Worm (Caenorhabditis elegans) whole organism, young adult: ENCODE measurements around the gene sulp-3.

Experiments
- C06A6.2 ChIP-seq: fragments of 200-800 bp; sonication (Bioruptor generic); conservative IDR thresholded peaks from 2 replicates; pipeline ENCODE4 v1.3.6; 2022; ENCODE audit warnings: missing genetic modification characterization, missing compliant biosample characterization
- C17E4.6 ChIP-seq: fragments of 200-800 bp; sonication (Bioruptor generic); IDR thresholded peaks from 2 replicates; pipeline ENCODE4 v1.3.6; 2022; ENCODE audit warnings: missing genetic modification reagents, missing genetic modification characterization, missing compliant biosample characterization
- F10E7.11 ChIP-seq: sonication (generic microtip); optimal IDR thresholded peaks from 2 replicates; lab custom pipeline; 2017; ENCODE audit warnings: mild to moderate bottlenecking, missing genetic modification characterization, moderate library complexity, missing compliant biosample characterization
- F22D6.2 ChIP-seq: sonication (generic microtip); optimal IDR thresholded peaks from 2 replicates; lab custom pipeline; 2016; ENCODE audit warnings: mild to moderate bottlenecking, missing genetic modification characterization, missing compliant biosample characterization
- F33H1.4 ChIP-seq: fragments of 200-800 bp; sonication (Bioruptor generic); IDR thresholded peaks from 2 replicates; pipeline ENCODE4 v1.3.6; 2022; ENCODE audit warnings: missing genetic modification reagents, missing genetic modification characterization, missing compliant biosample characterization
- F37B4.10 ChIP-seq: fragments of 200-800 bp; sonication (Bioruptor generic); IDR thresholded peaks from 2 replicates; pipeline ENCODE4 v1.3.6; 2022; ENCODE audit warnings: missing genetic modification characterization, missing compliant biosample characterization
- F39B2.1 ChIP-seq: fragments of 200-800 bp; sonication (Bioruptor generic); IDR thresholded peaks from 2 replicates; pipeline ENCODE4 v1.3.6; 2022; ENCODE audit warnings: missing genetic modification reagents, missing genetic modification characterization, missing compliant biosample characterization
- F55B11.4 ChIP-seq: sonication (generic microtip); optimal IDR thresholded peaks from 2 replicates; lab custom pipeline; 2016; ENCODE audit warnings: missing compliant biosample characterization, missing genetic modification characterization, borderline replicate concordance; ENCODE audit not compliant: insufficient read depth
- T07F8.4 ChIP-seq: sonication (generic microtip); optimal IDR thresholded peaks from 2 replicates; lab custom pipeline; 2016; ENCODE audit warnings: mild to moderate bottlenecking, missing genetic modification characterization, moderate library complexity, missing compliant biosample characterization
- T26A5.8 ChIP-seq: sonication (generic microtip); optimal IDR thresholded peaks from 2 replicates; lab custom pipeline; 2016; ENCODE audit warnings: missing genetic modification characterization, missing compliant biosample characterization
- Y56A3A.18 ChIP-seq: fragments of 200-800 bp; sonication (Bioruptor generic); IDR thresholded peaks from 2 replicates; pipeline ENCODE4 v1.3.6; 2022; ENCODE audit warnings: missing genetic modification reagents, missing genetic modification characterization, missing compliant biosample characterization
- Y79H2A.3 ChIP-seq: fragments of 200-800 bp; sonication (Bioruptor generic); conservative IDR thresholded peaks from 2 replicates; pipeline ENCODE4 v1.3.6; 2022; ENCODE audit warnings: missing genetic modification reagents, missing genetic modification characterization, missing compliant biosample characterization
- ZK185.1 ChIP-seq: sonication (generic microtip); optimal IDR thresholded peaks from 2 replicates; lab custom pipeline; 2016; ENCODE audit warnings: mild to moderate bottlenecking, missing genetic modification characterization, missing compliant biosample characterization; ENCODE audit not compliant: poor library complexity, severe bottlenecking
- ama-1 ChIP-seq, 3 experiments: fragments of 150-350 bp in 1 of 3; sonication (generic microtip) in 2 of 3; optimal IDR thresholded peaks; 2 replicates each; lab custom pipeline; 2014 to 2018; ENCODE audit warnings: missing biosample characterization in 2 of 3, missing genetic modification characterization in 2 of 3, missing genetic modification reagents in 2 of 3
- atf-7 ChIP-seq: sonication (generic microtip); optimal IDR thresholded peaks from 2 replicates; lab custom pipeline; 2017; ENCODE audit warnings: mild to moderate bottlenecking, missing genetic modification characterization, missing compliant biosample characterization
- attf-6 ChIP-seq: fragments of 200-800 bp; sonication (Bioruptor generic); IDR thresholded peaks from 2 replicates; pipeline ENCODE4 v1.3.6; 2022; ENCODE audit warnings: missing genetic modification reagents, missing genetic modification characterization, missing compliant biosample characterization
- bed-2 ChIP-seq: fragments of 200-800 bp; sonication (Bioruptor generic); IDR thresholded peaks from 2 replicates; pipeline ENCODE4 v1.3.6; 2022; ENCODE audit warnings: missing genetic modification reagents, missing genetic modification characterization, missing compliant biosample characterization
- ceh-79 ChIP-seq: sonication (generic microtip); optimal IDR thresholded peaks from 2 replicates; lab custom pipeline; 2017; ENCODE audit warnings: mild to moderate bottlenecking, missing genetic modification characterization, missing compliant biosample characterization
- die-1 ChIP-seq: sonication (generic microtip); optimal IDR thresholded peaks from 2 replicates; lab custom pipeline; 2016; ENCODE audit warnings: missing genotype, mild to moderate bottlenecking, missing genetic modification characterization, missing compliant biosample characterization
- dpl-1 ChIP-seq: fragments of 150-350 bp; optimal IDR thresholded peaks from 2 replicates; lab custom pipeline; 2014; ENCODE audit warnings: missing biosample characterization, missing genetic modification reagents, missing genetic modification characterization
- egl-44 ChIP-seq: fragments of 200-800 bp; sonication (Bioruptor generic); IDR thresholded peaks from 2 replicates; pipeline ENCODE4 v1.3.6; 2022; ENCODE audit warnings: missing genetic modification reagents, missing genetic modification characterization, missing compliant biosample characterization
- ekl-4 ChIP-seq: fragments of 200-800 bp; sonication (Bioruptor generic); IDR thresholded peaks from 2 replicates; pipeline ENCODE4 v1.3.6; 2022; ENCODE audit warnings: missing genetic modification reagents, missing genetic modification characterization, missing compliant biosample characterization
- ets-4 ChIP-seq: fragments of 200-800 bp; sonication (Bioruptor generic); optimal IDR thresholded peaks from 2 replicates; lab custom pipeline; 2018; ENCODE audit warnings: mild to moderate bottlenecking, missing genetic modification characterization, missing compliant biosample characterization
- gei-17 ChIP-seq: fragments of 200-800 bp; sonication (Bioruptor generic); optimal IDR thresholded peaks from 2 replicates; lab custom pipeline; 2018; ENCODE audit warnings: mild to moderate bottlenecking, missing genetic modification characterization, missing compliant biosample characterization
- hlh-26 ChIP-seq: fragments of 200-800 bp; sonication (Bioruptor generic); conservative IDR thresholded peaks from 2 replicates; pipeline ENCODE4 v1.3.6; 2022; ENCODE audit warnings: missing genetic modification reagents, missing genetic modification characterization, missing compliant biosample characterization
- hmg-20 ChIP-seq: fragments of 200-800 bp; sonication (Bioruptor generic); IDR thresholded peaks from 2 replicates; pipeline ENCODE4 v1.3.6; 2022; ENCODE audit warnings: missing genetic modification reagents, missing genetic modification characterization, missing compliant biosample characterization
- hsf-1 ChIP-seq: fragments of 200-800 bp; sonication (Bioruptor generic); IDR thresholded peaks from 2 replicates; pipeline ENCODE4 v1.3.6; 2022; ENCODE audit warnings: missing genetic modification reagents, missing genetic modification characterization, missing compliant biosample characterization
- lag-1 ChIP-seq: fragments of 200-800 bp; sonication (Bioruptor generic); IDR thresholded peaks from 2 replicates; pipeline ENCODE4 v1.3.6; 2022; ENCODE audit warnings: missing genetic modification reagents, missing genetic modification characterization, missing compliant biosample characterization
- let-526 ChIP-seq: fragments of 200-800 bp; sonication (Bioruptor generic); IDR thresholded peaks from 2 replicates; pipeline ENCODE4 v1.3.6; 2022; ENCODE audit warnings: missing genetic modification reagents, missing genetic modification characterization, missing compliant biosample characterization
- lin-35 ChIP-seq, 3 experiments: fragments of 150-350 bp in 2 of 3; sonication (generic microtip) in 1 of 3; optimal IDR thresholded peaks; 2 replicates each; lab custom pipeline; 2014 to 2018; ENCODE audit warnings: missing biosample characterization in 3 of 3, missing genetic modification characterization in 3 of 3, missing genetic modification reagents in 3 of 3
- madf-10 ChIP-seq: sonication (generic microtip); optimal IDR thresholded peaks from 2 replicates; lab custom pipeline; 2016; ENCODE audit warnings: mild to moderate bottlenecking, missing genetic modification characterization, missing compliant biosample characterization
- madf-3 ChIP-seq: fragments of 200-800 bp; sonication (Bioruptor generic); IDR thresholded peaks from 2 replicates; pipeline ENCODE4 v1.3.6; 2022; ENCODE audit warnings: missing genetic modification reagents, missing genetic modification characterization, missing compliant biosample characterization
- madf-6 ChIP-seq: fragments of 200-800 bp; sonication (Bioruptor generic); IDR thresholded peaks from 2 replicates; pipeline ENCODE4 v1.3.6; 2022; ENCODE audit warnings: missing genetic modification reagents, missing genetic modification characterization, missing compliant biosample characterization
- mel-28 ChIP-seq: sonication (generic microtip); optimal IDR thresholded peaks from 2 replicates; lab custom pipeline; 2016; ENCODE audit warnings: borderline replicate concordance, mild to moderate bottlenecking, missing genetic modification characterization, missing compliant biosample characterization
- nfya-1 ChIP-seq: sonication (generic microtip); optimal IDR thresholded peaks from 2 replicates; lab custom pipeline; 2017; ENCODE audit warnings: antibody characterized with exemption, missing compliant biosample characterization, missing genetic modification characterization, borderline replicate concordance; ENCODE audit not compliant: insufficient read depth
- nfya-2 ChIP-seq: fragments of 200-800 bp; sonication (Bioruptor generic); IDR thresholded peaks from 2 replicates; pipeline ENCODE4 v1.3.6; 2022; ENCODE audit warnings: missing genetic modification reagents, missing genetic modification characterization, missing compliant biosample characterization
- nhr-179 ChIP-seq: sonication (generic microtip); optimal IDR thresholded peaks from 2 replicates; lab custom pipeline; 2016; ENCODE audit warnings: mild to moderate bottlenecking, missing genetic modification characterization, missing compliant biosample characterization
- repo-1 ChIP-seq: sonication (generic microtip); optimal IDR thresholded peaks from 2 replicates; lab custom pipeline; 2017; ENCODE audit warnings: mild to moderate bottlenecking, missing genetic modification characterization, missing compliant biosample characterization
- sdz-38 ChIP-seq: sonication (generic microtip); optimal IDR thresholded peaks from 2 replicates; lab custom pipeline; 2016; ENCODE audit warnings: missing genotype, missing genetic modification characterization, missing compliant biosample characterization
- snpc-1.3 ChIP-seq: sonication (generic microtip); optimal IDR thresholded peaks from 2 replicates; lab custom pipeline; 2017; ENCODE audit warnings: missing genetic modification characterization, mild to moderate bottlenecking, missing compliant biosample characterization, antibody characterized with exemption, moderate library complexity, missing genotype, missing genetic modification reagents; ENCODE audit not compliant: insufficient read depth
- snpc-4 ChIP-seq, 5 experiments: fragments of 150-350 bp in 1 of 5; sonication (generic microtip) in 4 of 5; optimal IDR thresholded peaks; 2 replicates each; lab custom pipeline; 2014 to 2018; ENCODE audit warnings: missing genetic modification characterization in 5 of 5, missing biosample characterization in 3 of 5, antibody characterized with exemption in 2 of 5, mild to moderate bottlenecking in 2 of 5, missing compliant biosample characterization in 2 of 5, missing genotype in 2 of 5, moderate library complexity in 2 of 5, missing genetic modification reagents in 1 of 5
- somi-1 ChIP-seq: fragments of 200-800 bp; sonication (Bioruptor generic); optimal IDR thresholded peaks from 2 replicates; lab custom pipeline; 2018; ENCODE audit warnings: mild to moderate bottlenecking, missing genetic modification characterization, missing compliant biosample characterization
- tbx-9 ChIP-seq: sonication (generic microtip); optimal IDR thresholded peaks from 2 replicates; lab custom pipeline; 2016; ENCODE audit warnings: borderline replicate concordance, missing genetic modification characterization, inconsistent platforms, missing compliant biosample characterization
- ztf-26 ChIP-seq: sonication (generic microtip); optimal IDR thresholded peaks from 2 replicates; lab custom pipeline; 2017; ENCODE audit warnings: missing genetic modification characterization, missing compliant biosample characterization
- ztf-3 ChIP-seq: fragments of 200-800 bp; sonication (Bioruptor generic); optimal IDR thresholded peaks from 2 replicates; lab custom pipeline; 2018; ENCODE audit warnings: mild to moderate bottlenecking, missing genetic modification characterization, missing compliant biosample characterization

The sulp-3 gene

DNA sequence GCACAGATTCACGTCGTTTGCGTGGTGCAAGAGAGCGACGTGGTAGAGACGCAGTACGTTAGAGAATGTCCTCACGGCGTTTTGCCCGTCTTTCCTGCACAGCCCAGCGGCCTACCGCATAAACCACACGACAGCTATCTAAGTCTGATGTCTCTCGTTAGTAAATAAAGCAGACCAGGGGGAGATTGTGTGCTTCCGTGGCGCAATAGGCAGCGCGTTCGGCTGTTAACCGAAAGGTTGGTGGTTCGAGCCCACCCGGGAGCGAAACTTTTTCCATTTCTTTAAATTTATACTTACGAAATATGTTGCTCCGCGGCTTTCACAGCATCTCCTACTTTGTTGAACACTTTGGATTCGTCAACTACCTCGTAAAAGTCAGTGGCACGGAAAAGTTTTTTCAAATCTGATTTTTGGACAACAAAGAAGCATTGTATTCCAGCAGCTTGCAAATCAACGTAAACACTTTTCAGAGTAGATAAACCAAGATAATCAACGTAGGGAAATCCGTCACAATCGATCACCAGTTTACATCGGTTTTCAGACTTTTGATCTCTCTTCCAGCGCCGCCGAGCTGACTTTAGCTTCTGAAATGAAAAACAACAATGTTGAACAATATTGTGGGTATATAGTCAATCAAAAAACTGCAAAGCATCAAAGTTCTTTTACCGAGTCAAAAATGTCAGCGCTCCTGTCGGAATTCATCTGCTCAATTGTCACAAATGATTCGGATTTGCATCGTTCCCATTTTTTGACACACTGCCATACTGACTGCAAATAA is 3.7 kb downstream of the sulp-3 start (continued):
- no peak for TF ChIP-seq F55B11.4 (tag; lab: Kevin White, UChicago)
- TF ChIP-seq F10E7.11 (tag; lab: Kevin White, UChicago) = peak; percentile 74
- peak; percentile 89 for TF ChIP-seq T07F8.4 (tag; lab: Kevin White, UChicago)
- TF ChIP-seq T26A5.8 (tag; lab: Kevin White, UChicago) = peak; percentile 90
- peak; percentile 89 for TF ChIP-seq somi-1 (GFP tag; lab: Kevin White, UChicago)
- TF ChIP-seq Y79H2A.3 (GFP tag; lab: Robert Waterston, UW) = 0 out of 2 replicates have a peak, but pooled peaks have one; percentile 17
- peak; percentile 90 for TF ChIP-seq ZK185.1
- TF ChIP-seq tbx-9 (tag; lab: Kevin White, UChicago) = peak; percentile 81
- no peak for TF ChIP-seq F39B2.1 (GFP tag; lab: Robert Waterston, UW)
- peak; percentile 90 for TF ChIP-seq ekl-4 (GFP tag; lab: Robert Waterston, UW)
- TF ChIP-seq sdz-38 = peak; percentile 68
- TF ChIP-seq madf-3 (GFP tag; lab: Robert Waterston, UW) = peak; percentile 82
- no peak for TF ChIP-seq ama-1 (optimal IDR thresholded peaks at IDR 0.05; lab: Kevin White, UChicago)
- peak; percentile 62 to 86 for TF ChIP-seq ama-1 (GFP tag; optimal IDR thresholded peaks at IDR 0.05; lab: Kevin White, UChicago)
- TF ChIP-seq snpc-4 (GFP tag; optimal IDR thresholded peaks at IDR 0.05; lab: Kevin White, UChicago) = peak; percentile 68
- peak in 3 of 4 experiments; percentile 52 to 83 (median 71) for TF ChIP-seq snpc-4 (tag; optimal IDR thresholded peaks at IDR 0.05; lab: Kevin White, UChicago)
- 0 out of 2 replicates have a peak, but pooled peaks have one; percentile 88 for TF ChIP-seq F37B4.10 (GFP tag; lab: Robert Waterston, UW)
- TF ChIP-seq hsf-1 (GFP tag; lab: Robert Waterston, UW) = peak; percentile 64; the same call in 1 of the 2 replicates
- TF ChIP-seq ets-4 (GFP tag; lab: Kevin White, UChicago) = peak; percentile 86
- TF ChIP-seq attf-6 (GFP tag; lab: Robert Waterston, UW) = peak; percentile 79
- peak; percentile 98 for TF ChIP-seq ceh-79 (tag; lab: Kevin White, UChicago)
- peak; percentile 89 for TF ChIP-seq let-526 (GFP tag; lab: Robert Waterston, UW)
- TF ChIP-seq ztf-3 (GFP tag; lab: Kevin White, UChicago) = peak; percentile 62
- TF ChIP-seq bed-2 = peak; percentile 84
- peak; percentile 96 for TF ChIP-seq Y56A3A.18 (GFP tag; lab: Robert Waterston, UW)
- peak; percentile 88 for TF ChIP-seq atf-7 (tag; lab: Kevin White, UChicago)
- peak; percentile 93 for TF ChIP-seq egl-44 (GFP tag; lab: Robert Waterston, UW)
- TF ChIP-seq nfya-1 (tag; lab: Kevin White, UChicago) = no peak
- TF ChIP-seq die-1 (tag; lab: Kevin White, UChicago) = peak; percentile 98
- 0 out of 2 replicates have a peak, but pooled peaks have one; percentile 44 for TF ChIP-seq C17E4.6 (GFP tag; lab: Robert Waterston, UW)
- peak; percentile 94 for TF ChIP-seq repo-1
- TF ChIP-seq hmg-20 (GFP tag; lab: Robert Waterston, UW) = peak; percentile 90
- TF ChIP-seq nhr-179 (tag; lab: Kevin White, UChicago) = peak; percentile 84
- no peak for TF ChIP-seq hlh-26 (GFP tag; lab: Robert Waterston, UW)
- TF ChIP-seq mel-28 (tag; lab: Kevin White, UChicago) = peak; percentile 74
- TF ChIP-seq C06A6.2 (GFP tag; lab: Robert Waterston, UW) = peak; percentile 78; the same call in 1 of the 2 replicates
- TF ChIP-seq gei-17 = peak; percentile 84
- peak; percentile 34; the same call in 1 of the 2 replicates for TF ChIP-seq F33H1.4
- peak; percentile 93 for TF ChIP-seq ztf-26
- no peak for TF ChIP-seq lag-1 (GFP tag; lab: Robert Waterston, UW)
- peak; percentile 78 for TF ChIP-seq F22D6.2 (tag; lab: Kevin White, UChicago)
- peak in 1 of 3 experiments; percentile 35 for TF ChIP-seq lin-35 (GFP tag; optimal IDR thresholded peaks at IDR 0.05; lab: Kevin White, UChicago)
- TF ChIP-seq dpl-1 (GFP tag; lab: Kevin White, UChicago) = no peak
- no peak for TF ChIP-seq nfya-2 (GFP tag; lab: Robert Waterston, UW)
- peak; percentile 59; the same call in 1 of the 2 replicates for TF ChIP-seq madf-6
- peak; percentile 90 for TF ChIP-seq madf-10 (tag; lab: Kevin White, UChicago)
- TF ChIP-seq snpc-1.3 (tag; lab: Kevin White, UChicago) = peak; percentile 83
